Worm (Caenorhabditis elegans) whole organism, dauer: ENCODE measurements around the gene F40F11.3.

Source experiments
- unc-62 ChIP-seq: sonication (generic microtip); optimal IDR thresholded peaks from 2 replicates; lab custom pipeline; 2017; ENCODE audit warnings: missing biosample characterization, missing genetic modification reagents, missing genetic modification characterization

F40F11.3 gene

ce11 chrIV:11569795-11570194 is 24.0 kb downstream of the F40F11.3 start:
- no peak for TF ChIP-seq unc-62 (GFP tag; lab: Kevin White, UChicago)

- no peak for TF ChIP-seq unc-62 (GFP tag; lab: Kevin White, UChicago)
These were observed 25.4 kb downstream of the F40F11.3 start for ce11 chrIV:11568249-11568940.

ce11 chrIV:11566146-11566545 is 27.7 kb downstream of the F40F11.3 start, which contains the start of gene sec-24.1:
Gene sec-24.1 (minus strand): TSS chrIV:11566194.
- TF ChIP-seq unc-62 (GFP tag; lab: Kevin White, UChicago) = no peak

ce11 chrIV:11565022-11565421 is 28.8 kb downstream of the F40F11.3 start:
- no peak for TF ChIP-seq unc-62 (GFP tag; lab: Kevin White, UChicago)

- TF ChIP-seq unc-62 (GFP tag; lab: Kevin White, UChicago) = no peak
These were observed 30.7 kb downstream of the F40F11.3 start for ce11 chrIV:11563090-11563489.

ce11 chrIV:11561677-11562076 is 32.1 kb downstream of the F40F11.3 start, which contains the start of gene F12F6.7:
Gene F12F6.7 (minus strand): TSS chrIV:11561833.
- TF ChIP-seq unc-62 (GFP tag; lab: Kevin White, UChicago) = no peak

ce11 chrIV:11551813-11552212 is 42.0 kb downstream of the F40F11.3 start, which contains the start of gene col-128:
Gene col-128 (minus strand): TSS chrIV:11551960.
- TF ChIP-seq unc-62 (GFP tag; lab: Kevin White, UChicago) = no peak

ce11 chrIV:11549694-11550093 is 44.1 kb downstream of the F40F11.3 start:
- no peak for TF ChIP-seq unc-62 (GFP tag; lab: Kevin White, UChicago)

- TF ChIP-seq unc-62 (GFP tag; lab: Kevin White, UChicago) = no peak
These were observed 45.1 kb downstream of the F40F11.3 start, which contains the start of gene M04B2.7 for ce11 chrIV:11548671-11549070. Gene M04B2.7 (minus strand): TSS chrIV:11548771.
